Worm (Caenorhabditis elegans) whole organism, young adult: ENCODE measurements around the gene H01G02.3.

Source experiments
- B0035.1 ChIP-seq: sonication (generic microtip); optimal IDR thresholded peaks from 2 replicates; lab custom pipeline; 2016; ENCODE audit warnings: missing genetic modification characterization, mild to moderate bottlenecking, missing compliant biosample characterization, missing genotype, missing genetic modification reagents
- B0336.3 ChIP-seq: fragments of 200-800 bp; sonication (Bioruptor generic); IDR thresholded peaks from 2 replicates; pipeline ENCODE4 v1.3.6; 2022; ENCODE audit warnings: missing genetic modification characterization, missing compliant biosample characterization
- F55B11.4 ChIP-seq: sonication (generic microtip); optimal IDR thresholded peaks from 2 replicates; lab custom pipeline; 2016; ENCODE audit warnings: missing compliant biosample characterization, missing genetic modification characterization, borderline replicate concordance; ENCODE audit not compliant: insufficient read depth
- dpl-1 ChIP-seq: fragments of 150-350 bp; optimal IDR thresholded peaks from 2 replicates; lab custom pipeline; 2014; ENCODE audit warnings: missing biosample characterization, missing genetic modification reagents, missing genetic modification characterization
- ets-4 ChIP-seq: fragments of 200-800 bp; sonication (Bioruptor generic); optimal IDR thresholded peaks from 2 replicates; lab custom pipeline; 2018; ENCODE audit warnings: mild to moderate bottlenecking, missing genetic modification characterization, missing compliant biosample characterization
- unc-130 ChIP-seq: sonication (generic microtip); optimal IDR thresholded peaks from 2 replicates; lab custom pipeline; 2016; ENCODE audit warnings: missing genetic modification reagents, missing genetic modification characterization, missing compliant biosample characterization
- zfh-2 ChIP-seq: fragments of 200-800 bp; sonication (Bioruptor generic); conservative IDR thresholded peaks from 2 replicates; pipeline ENCODE4 v1.3.6; 2022; ENCODE audit warnings: missing genetic modification reagents, missing genetic modification characterization, missing compliant biosample characterization

- no peak for TF ChIP-seq zfh-2 (GFP tag; lab: Robert Waterston, UW)
- TF ChIP-seq B0336.3 = no peak
- TF ChIP-seq B0035.1 = no peak
- no peak for TF ChIP-seq unc-130 (GFP tag; lab: Kevin White, UChicago)
- no peak for TF ChIP-seq dpl-1
- no peak for TF ChIP-seq F55B11.4 (tag; lab: Kevin White, UChicago)
- no peak for TF ChIP-seq ets-4 (GFP tag; lab: Kevin White, UChicago)
Measured at ce11 chrIV:11735025-11735424, 57.4 kb downstream of the H01G02.3 start, which contains the start of gene K01A6.6.
